Worm (Caenorhabditis elegans): ENCODE data around the gene lon-8.

lon-8 gene

DNA sequence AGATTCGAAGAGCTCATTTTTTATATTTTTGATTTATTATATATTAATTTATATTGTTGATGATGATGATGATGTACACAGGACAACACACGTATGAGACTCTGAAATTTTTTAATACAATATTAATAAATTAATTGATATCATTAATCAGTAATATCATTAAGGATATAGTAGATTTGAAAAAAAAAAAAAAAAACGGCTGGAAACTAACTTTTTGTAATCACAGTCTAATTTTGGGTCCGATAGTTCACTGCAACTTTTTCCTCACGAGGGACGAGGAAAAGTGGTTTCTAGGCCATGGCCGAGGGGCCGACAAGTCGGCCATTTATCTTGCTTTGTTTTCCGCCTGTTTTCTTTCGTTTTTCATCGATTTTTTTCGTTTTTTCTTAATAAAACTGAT lies 34.4 kb downstream of the lon-8 start, which contains the start of gene gck-3:
gck-3 (minus strand) TSS at position 101 of the 400 bp plus-strand sequence.
- TF ChIP-seq W03F9.2 (tag; optimal IDR thresholded peaks at IDR 0.05) (no peak), dao-5 (tag; optimal IDR thresholded peaks at IDR 0.05) (no peak), him-1 (tag; optimal IDR thresholded peaks at IDR 0.05) (no peak)

ce11 chrV:17962500-17962899 lies 38.7 kb downstream of the lon-8 start:
- TF ChIP-seq dao-5 (tag; optimal IDR thresholded peaks at IDR 0.05) (no peak), W03F9.2 (tag; optimal IDR thresholded peaks at IDR 0.05) (no peak), him-1 (tag; optimal IDR thresholded peaks at IDR 0.05) (no peak)

ce11 chrV:17956109-17956508 lies 45.1 kb downstream of the lon-8 start:
- TF ChIP-seq him-1 (tag; optimal IDR thresholded peaks at IDR 0.05) (no peak), dao-5 (tag; optimal IDR thresholded peaks at IDR 0.05) (no peak), W03F9.2 (tag; optimal IDR thresholded peaks at IDR 0.05) (no peak)

DNA sequence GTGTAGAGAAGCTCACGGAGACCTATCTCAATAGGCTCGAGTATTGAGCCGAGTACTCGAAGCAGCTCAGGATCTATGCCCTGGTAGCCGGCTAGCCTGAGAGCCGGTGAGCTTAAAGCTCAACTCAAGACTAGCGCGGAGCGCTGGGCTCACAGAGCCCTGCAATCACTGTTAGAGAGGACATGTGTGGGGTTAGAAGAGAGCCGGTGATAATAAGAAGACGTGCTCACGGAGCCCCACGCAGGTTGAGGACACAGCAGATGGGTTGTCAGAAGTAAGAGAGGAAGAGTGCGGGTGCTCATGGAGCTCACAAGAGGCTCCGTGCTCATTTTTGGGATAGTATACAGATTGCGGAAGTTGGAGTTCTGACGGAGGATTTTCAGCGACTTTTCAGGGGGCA lies 48.9 kb downstream of the lon-8 start:
- TF ChIP-seq him-1 (tag; optimal IDR thresholded peaks at IDR 0.05) (no peak), W03F9.2 (tag; optimal IDR thresholded peaks at IDR 0.05) (no peak), dao-5 (tag; optimal IDR thresholded peaks at IDR 0.05) (no peak)

- peak; percentile 62 for TF ChIP-seq W03F9.2 (tag; optimal IDR thresholded peaks at IDR 0.05)
- peak; percentile 73 for TF ChIP-seq him-1 (tag; optimal IDR thresholded peaks at IDR 0.05)
- TF ChIP-seq dao-5 (tag; optimal IDR thresholded peaks at IDR 0.05): peak; percentile 33
These were observed 49.8 kb downstream of the lon-8 start, which contains the start of gene Y59A8B.24 for ce11 chrV:17951172-17951999. TSS of gene Y59A8B.24 (plus strand) at chrV:17951949.

- TF ChIP-seq W03F9.2 (tag; optimal IDR thresholded peaks at IDR 0.05) (no peak), him-1 (tag; optimal IDR thresholded peaks at IDR 0.05) (no peak), dao-5 (tag; optimal IDR thresholded peaks at IDR 0.05) (no peak)
These were observed 52.1 kb downstream of the lon-8 start, which contains the start of gene dpy-21 for ce11 chrV:17949093-17949492. TSS of gene dpy-21 (minus strand) at chrV:17949193.

DNA sequence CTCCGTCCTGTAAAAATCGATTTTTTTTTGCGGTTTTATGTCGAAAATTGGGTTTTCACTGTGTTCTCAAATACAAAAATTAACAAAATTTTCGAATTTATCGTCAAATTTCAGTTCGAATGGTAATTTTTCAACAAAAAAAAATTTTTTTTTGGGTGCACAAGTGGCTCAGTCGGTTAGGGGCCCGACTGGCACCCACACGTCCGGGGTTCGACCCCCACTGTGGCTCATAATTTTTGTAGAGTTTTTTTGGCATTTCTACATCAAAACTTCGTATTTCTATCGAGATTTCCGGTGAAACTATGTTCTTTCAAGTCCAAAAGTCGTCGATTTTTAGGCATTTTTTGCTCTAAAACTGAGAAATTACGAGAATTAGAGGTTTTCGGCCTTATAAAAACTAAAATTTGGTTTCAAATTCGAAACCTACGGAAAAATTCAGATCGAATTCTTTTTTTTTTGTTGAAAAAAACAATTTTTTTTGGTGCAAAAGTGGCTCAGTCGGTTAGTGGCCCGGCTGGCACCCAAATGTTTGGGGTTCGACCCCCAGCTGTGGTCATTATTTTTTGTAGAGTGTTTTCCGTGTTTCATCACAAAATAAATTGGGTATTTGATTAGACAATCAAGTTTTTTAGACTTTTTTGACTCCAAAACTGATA lies 53.0 kb downstream of the lon-8 start:
- no peak for TF ChIP-seq dao-5 (tag; optimal IDR thresholded peaks at IDR 0.05)
- no peak for TF ChIP-seq him-1 (tag; optimal IDR thresholded peaks at IDR 0.05)
- TF ChIP-seq W03F9.2 (tag; optimal IDR thresholded peaks at IDR 0.05): no peak

- TF ChIP-seq dao-5 (tag; optimal IDR thresholded peaks at IDR 0.05) (no peak), him-1 (tag; optimal IDR thresholded peaks at IDR 0.05) (no peak), W03F9.2 (tag; optimal IDR thresholded peaks at IDR 0.05) (no peak)
These were observed 53.9 kb downstream of the lon-8 start for ce11 chrV:17947266-17947665.

- TF ChIP-seq dao-5 (tag; optimal IDR thresholded peaks at IDR 0.05): no peak
- no peak for TF ChIP-seq him-1 (tag; optimal IDR thresholded peaks at IDR 0.05)
- no peak for TF ChIP-seq W03F9.2 (tag; optimal IDR thresholded peaks at IDR 0.05)
These were observed 55.7 kb downstream of the lon-8 start for ce11 chrV:17945460-17945859.
